Worm (Caenorhabditis elegans): ENCODE results near the gene hach-1.

The hach-1 gene

DNA sequence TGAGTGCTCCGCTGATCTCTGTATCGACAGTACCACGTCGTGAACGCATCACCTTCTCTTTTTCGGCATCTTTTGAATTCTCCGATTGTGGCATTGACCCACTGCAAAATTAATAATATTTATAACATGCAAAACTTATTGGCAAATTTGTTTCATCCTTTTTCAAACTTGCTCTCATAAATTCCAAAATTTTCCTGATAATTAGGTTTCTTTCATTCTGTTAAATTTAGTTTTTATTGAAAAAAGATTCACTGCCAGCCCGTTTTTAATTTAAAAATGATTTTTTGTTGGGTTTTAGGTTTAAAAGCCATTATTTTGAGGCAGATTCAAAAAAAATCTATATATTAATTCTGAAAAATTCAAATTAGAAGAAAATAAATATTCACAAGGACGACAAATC lies 44.7 kb downstream of the hach-1 start, which contains the start of gene wdr-37:
TSS of gene wdr-37 (minus strand) at position 101 of the 400 bp plus-strand sequence.
- TF ChIP-seq elt-4 (tag; optimal IDR thresholded peaks at IDR 0.05), result no peak
- TF ChIP-seq pha-2 (tag; optimal IDR thresholded peaks at IDR 0.05), result no peak
- no peak for TF ChIP-seq hlh-8 (tag; optimal IDR thresholded peaks at IDR 0.05)

DNA sequence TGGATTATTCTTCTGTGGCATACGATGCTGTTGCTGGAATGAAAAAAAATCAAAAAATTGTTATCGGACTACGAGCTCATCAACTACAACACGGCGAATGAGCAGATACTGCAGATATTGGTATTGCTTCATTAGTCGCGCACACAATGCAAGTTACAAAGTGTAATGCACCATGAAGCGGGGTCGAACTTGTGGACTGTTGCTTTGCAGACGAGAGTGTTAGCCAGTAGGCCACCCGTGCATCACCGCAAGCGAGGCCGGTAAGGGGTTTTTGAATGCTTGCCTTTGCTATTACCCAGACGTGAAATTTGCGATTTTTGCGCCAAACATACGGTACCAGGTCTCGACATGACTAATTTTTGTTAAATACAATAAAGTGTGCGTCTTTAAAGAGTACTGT lies 46.7 kb downstream of the hach-1 start:
- TF ChIP-seq ets-4 (tag; optimal IDR thresholded peaks at IDR 0.05) (peak; percentile 85), sdc-2 (tag; optimal IDR thresholded peaks at IDR 0.05) (peak; percentile 87), odd-2 (tag; optimal IDR thresholded peaks at IDR 0.05) (peak; percentile 65), pha-4 (tag; optimal IDR thresholded peaks at IDR 0.05) (no peak), che-1 (tag; optimal IDR thresholded peaks at IDR 0.05) (peak; percentile 90), ceh-48 (tag; optimal IDR thresholded peaks at IDR 0.05) (peak; percentile 82), npax-4 (tag; optimal IDR thresholded peaks at IDR 0.05) (peak; percentile 85), ceh-30 (tag; optimal IDR thresholded peaks at IDR 0.05) (peak; percentile 10), ceh-6 (GFP tag; optimal IDR thresholded peaks at IDR 0.05) (peak; percentile 98), unc-86 (tag; optimal IDR thresholded peaks at IDR 0.05) (peak; percentile 92), ahr-1 (tag; optimal IDR thresholded peaks at IDR 0.05) (peak; percentile 82), elt-4 (tag; optimal IDR thresholded peaks at IDR 0.05) (no peak), ceh-31 (tag; optimal IDR thresholded peaks at IDR 0.05) (peak; percentile 57), fax-1 (tag; optimal IDR thresholded peaks at IDR 0.05) (peak; percentile 72), nhr-11 (tag; optimal IDR thresholded peaks at IDR 0.05) (no peak), lim-6 (tag; optimal IDR thresholded peaks at IDR 0.05) (peak; percentile 51), mec-3 (tag; optimal IDR thresholded peaks at IDR 0.05; ENCODE audit: borderline replicate concordance) (peak; percentile 35), pha-2 (tag; optimal IDR thresholded peaks at IDR 0.05) (peak; percentile 91), ceh-9 (tag; optimal IDR thresholded peaks at IDR 0.05) (peak; percentile 54), ceh-45 (GFP tag; IDR thresholded peaks at IDR 0.05) (peak; percentile 93), dve-1 (tag; optimal IDR thresholded peaks at IDR 0.05) (peak; percentile 93), tbx-2 (tag; optimal IDR thresholded peaks at IDR 0.05) (peak; percentile 90), nfya-1 (tag; optimal IDR thresholded peaks at IDR 0.05) (peak; percentile 64), ceh-19 (GFP tag; optimal IDR thresholded peaks at IDR 0.05) (peak; percentile 91), F13H6.1 (tag; optimal IDR thresholded peaks at IDR 0.05) (peak; percentile 83), K02D7.2 (tag; optimal IDR thresholded peaks at IDR 0.05) (peak; percentile 80), pat-9 (tag; optimal IDR thresholded peaks at IDR 0.05) (peak; percentile 97), zip-5 (tag; optimal IDR thresholded peaks at IDR 0.05) (peak; percentile 77), ceh-22 (tag; optimal IDR thresholded peaks at IDR 0.05) (no peak), unc-55 (GFP tag; optimal IDR thresholded peaks at IDR 0.05) (no peak), pag-3 (tag; optimal IDR thresholded peaks at IDR 0.05; ENCODE audit: borderline replicate concordance) (no peak), K09A11.1 (tag; optimal IDR thresholded peaks at IDR 0.05; ENCODE audit: insufficient read depth) (peak; percentile 87), ceh-34 (tag; optimal IDR thresholded peaks at IDR 0.05) (peak; percentile 88), pqm-1 (tag; optimal IDR thresholded peaks at IDR 0.05) (peak; percentile 66), lin-11 (tag; optimal IDR thresholded peaks at IDR 0.05) (peak; percentile 91), ztf-16 (tag; optimal IDR thresholded peaks at IDR 0.05) (peak; percentile 92), ref-2 (tag; optimal IDR thresholded peaks at IDR 0.05) (peak; percentile 92), C08G9.2 (tag; optimal IDR thresholded peaks at IDR 0.05) (peak; percentile 78), eyg-1 (tag; optimal IDR thresholded peaks at IDR 0.05) (peak; percentile 91), tbx-7 (tag; optimal IDR thresholded peaks at IDR 0.05) (peak; percentile 72), ceh-24 (tag; optimal IDR thresholded peaks at IDR 0.05) (peak; percentile 80), hlh-15 (tag; optimal IDR thresholded peaks at IDR 0.05) (peak; percentile 36), gmeb-2 (tag; optimal IDR thresholded peaks at IDR 0.05) (peak; percentile 88), T23F11.4 (GFP tag; optimal IDR thresholded peaks at IDR 0.05) (peak; percentile 91), ceh-14 (tag; optimal IDR thresholded peaks at IDR 0.05) (peak; percentile 84), ama-1 (optimal IDR thresholded peaks at IDR 0.05) (no peak), C38D4.7 (GFP tag; optimal IDR thresholded peaks at IDR 0.05) (peak; percentile 90), pax-1 (tag; optimal IDR thresholded peaks at IDR 0.05) (no peak), ceh-2 (tag; optimal IDR thresholded peaks at IDR 0.05) (peak; percentile 83), rnt-1 (tag; optimal IDR thresholded peaks at IDR 0.05) (peak; percentile 88)

Measured in whole organism, late embryonic.